Worm (Caenorhabditis elegans): Measurements from ENCODE around the gene clec-257.

clec-257 gene

DNA sequence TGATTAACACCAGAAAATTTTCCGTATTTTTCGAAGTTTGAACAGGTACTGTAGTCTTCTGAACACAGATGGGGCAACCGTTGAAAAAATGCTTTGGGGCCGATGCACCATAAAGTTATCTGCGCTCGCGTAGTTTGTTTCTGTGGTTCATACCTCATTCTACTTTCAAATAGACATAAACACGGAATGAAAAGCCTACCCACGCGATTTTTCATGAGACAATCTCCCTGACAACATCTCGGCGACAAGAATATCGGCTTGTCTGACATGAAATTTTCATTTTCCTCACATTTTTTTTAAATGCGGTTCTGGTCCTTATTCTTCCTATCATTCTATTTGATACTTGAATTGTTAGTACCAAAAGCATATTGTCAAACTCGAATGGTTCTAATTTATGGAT lies at the start of gene clec-257:
TSS of gene clec-257 (plus strand) at position 301 of the 400 bp plus-strand sequence.
- TF ChIP-seq him-1 (tag; optimal IDR thresholded peaks at IDR 0.05) (no peak), dao-5 (tag; optimal IDR thresholded peaks at IDR 0.05) (no peak), W03F9.2 (tag; optimal IDR thresholded peaks at IDR 0.05) (no peak)

DNA sequence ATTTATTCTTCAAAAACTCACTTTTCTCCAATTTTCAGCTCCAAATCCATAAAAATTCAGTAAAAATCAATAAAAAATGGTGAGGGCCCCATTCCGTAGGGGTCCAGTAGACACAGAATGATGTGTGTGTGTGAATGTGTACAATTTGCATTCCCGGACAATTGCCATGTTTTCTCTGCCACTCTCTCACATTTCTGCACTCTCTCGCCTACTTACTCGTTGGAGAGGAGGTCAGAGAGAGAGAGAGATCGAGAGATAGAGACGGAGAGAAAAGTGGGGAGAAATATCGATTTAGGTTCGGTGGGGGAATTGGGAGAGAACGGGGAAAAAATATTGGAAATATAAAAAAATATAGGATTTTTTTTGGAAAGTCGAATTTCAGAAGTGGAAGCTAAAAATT lies 49.3 kb upstream of the clec-257 start:
- TF ChIP-seq W03F9.2 (tag; optimal IDR thresholded peaks at IDR 0.05), result peak; percentile 58
- TF ChIP-seq him-1 (tag; optimal IDR thresholded peaks at IDR 0.05), result no peak

DNA sequence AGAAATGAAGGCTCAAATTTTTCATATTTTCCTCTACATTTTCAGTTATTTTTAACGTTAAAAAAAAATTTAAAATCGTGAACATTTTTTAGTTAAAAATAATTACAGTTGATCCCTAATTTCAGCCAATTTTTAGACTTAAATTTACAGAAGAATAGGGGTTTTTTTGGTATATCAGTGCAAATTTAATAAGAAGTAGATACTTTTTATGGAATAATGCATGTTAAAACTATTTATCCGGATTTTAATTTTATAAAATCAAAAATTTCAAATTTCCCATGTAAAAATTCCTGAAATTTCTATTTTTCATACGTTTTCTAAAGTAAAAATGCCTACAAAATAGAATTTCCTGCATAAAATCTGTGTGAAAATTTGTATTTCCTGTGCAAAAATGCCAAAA lies 48.8 kb upstream of the clec-257 start:
- TF ChIP-seq him-1 (tag; optimal IDR thresholded peaks at IDR 0.05), result no peak
- TF ChIP-seq dao-5 (tag; optimal IDR thresholded peaks at IDR 0.05), result no peak
- TF ChIP-seq W03F9.2 (tag; optimal IDR thresholded peaks at IDR 0.05), result no peak

ce11 chrV:18725858-18726257 lies 47.0 kb upstream of the clec-257 start:
- TF ChIP-seq W03F9.2 (tag; optimal IDR thresholded peaks at IDR 0.05) (no peak), dao-5 (tag; optimal IDR thresholded peaks at IDR 0.05) (no peak), him-1 (tag; optimal IDR thresholded peaks at IDR 0.05) (no peak)

DNA sequence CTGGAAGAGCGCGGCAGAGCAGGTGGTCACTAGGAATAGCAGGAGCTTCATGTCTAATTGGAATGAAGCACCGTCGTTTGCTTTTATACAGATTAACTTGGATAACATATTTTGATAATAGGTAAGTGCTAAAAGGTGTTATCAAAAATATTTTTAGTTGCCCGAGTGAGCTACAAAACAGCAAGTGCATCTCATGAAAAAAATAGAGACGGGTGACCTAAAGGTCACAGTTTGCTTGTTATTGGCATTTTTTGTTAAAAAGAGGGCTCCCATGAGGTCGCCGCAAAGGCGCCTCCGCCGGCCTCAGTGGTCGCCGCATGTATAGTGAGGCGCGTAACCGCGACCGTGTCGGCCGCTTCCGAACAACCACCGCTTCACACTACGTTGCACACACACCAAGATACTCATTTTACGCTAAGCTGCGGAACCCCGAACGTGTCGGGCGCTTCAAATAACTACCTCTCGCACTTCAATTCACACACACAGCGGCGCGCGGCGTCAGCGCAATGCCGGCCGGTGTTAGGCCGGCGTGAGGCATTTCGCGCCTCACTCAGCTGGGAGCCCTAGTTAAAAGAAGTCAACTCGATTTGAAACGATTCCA lies 43.4 kb upstream of the clec-257 start, which contains the start of gene asp-19:
TSS of gene asp-19 (minus strand) at position 51 of the 601 bp plus-strand sequence.
- TF ChIP-seq him-1 (tag; optimal IDR thresholded peaks at IDR 0.05) (no peak), dao-5 (tag; optimal IDR thresholded peaks at IDR 0.05) (no peak), W03F9.2 (tag; optimal IDR thresholded peaks at IDR 0.05) (no peak)

DNA sequence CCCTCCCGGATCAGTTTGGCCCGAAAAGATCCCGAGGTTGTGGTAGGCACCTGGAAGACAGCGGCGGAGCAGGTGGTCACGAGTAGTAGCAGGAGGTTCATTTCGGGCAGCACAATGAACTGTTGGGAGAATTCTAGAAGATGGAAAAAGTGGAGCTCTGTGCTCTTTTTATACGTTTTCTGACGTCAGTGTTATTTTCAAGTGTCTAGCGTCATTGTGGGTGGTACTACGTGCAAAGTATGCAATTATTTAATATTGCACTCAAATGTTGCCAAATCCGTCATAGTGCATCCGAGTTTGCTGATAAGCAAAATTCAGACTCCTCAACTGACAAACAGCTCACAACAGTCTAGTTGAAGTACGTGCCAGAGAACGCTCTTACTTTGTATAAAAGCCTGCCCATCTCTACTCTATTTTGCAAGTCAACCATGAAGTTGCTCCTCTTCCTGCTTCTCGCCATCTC lies 41.3 kb upstream of the clec-257 start, which contains the start of the genes asp-18 and scl-19:
TSS of gene asp-18 (minus strand) at position 101 of the 463 bp plus-strand sequence.
TSS of gene scl-19 (plus strand) at position 413 of the 463 bp plus-strand sequence.
- TF ChIP-seq W03F9.2 (tag; optimal IDR thresholded peaks at IDR 0.05) (no peak), him-1 (tag; optimal IDR thresholded peaks at IDR 0.05) (no peak), dao-5 (tag; optimal IDR thresholded peaks at IDR 0.05) (no peak)

DNA sequence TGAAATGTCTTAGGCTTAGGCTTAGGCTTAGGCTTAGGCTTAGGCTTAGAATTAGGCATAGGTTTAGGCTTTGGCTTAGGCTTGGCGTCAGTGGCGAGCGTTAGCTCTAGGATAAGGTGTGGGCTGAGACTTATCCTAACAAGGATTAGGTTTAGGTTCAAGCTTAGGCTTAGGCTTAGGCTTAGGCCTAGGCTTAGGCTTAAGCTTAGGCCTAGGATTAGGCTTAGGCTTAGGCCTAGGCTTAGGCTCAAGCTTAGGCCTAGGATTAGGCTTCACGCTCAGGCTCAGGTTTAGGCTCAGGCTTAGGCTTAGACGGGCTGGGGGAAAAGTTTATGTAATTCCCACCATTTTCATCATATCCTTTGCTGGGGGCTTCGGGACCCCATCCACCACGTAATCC lies 38.9 kb upstream of the clec-257 start:
- TF ChIP-seq him-1 (tag; optimal IDR thresholded peaks at IDR 0.05) (no peak), W03F9.2 (tag; optimal IDR thresholded peaks at IDR 0.05) (no peak), dao-5 (tag; optimal IDR thresholded peaks at IDR 0.05) (no peak)

- TF ChIP-seq dao-5 (tag; optimal IDR thresholded peaks at IDR 0.05) (no peak), him-1 (tag; optimal IDR thresholded peaks at IDR 0.05) (no peak), W03F9.2 (tag; optimal IDR thresholded peaks at IDR 0.05) (no peak)
Observed at ce11 chrV:18734381-18734780, 38.5 kb upstream of the clec-257 start, which contains the start of gene scl-20. TSS of gene scl-20 (minus strand) at chrV:18734481.

ce11 chrV:18737646-18738045 lies 35.2 kb upstream of the clec-257 start:
- no peak for TF ChIP-seq him-1 (tag; optimal IDR thresholded peaks at IDR 0.05)
- no peak for TF ChIP-seq W03F9.2 (tag; optimal IDR thresholded peaks at IDR 0.05)
- TF ChIP-seq dao-5 (tag; optimal IDR thresholded peaks at IDR 0.05), result no peak

DNA sequence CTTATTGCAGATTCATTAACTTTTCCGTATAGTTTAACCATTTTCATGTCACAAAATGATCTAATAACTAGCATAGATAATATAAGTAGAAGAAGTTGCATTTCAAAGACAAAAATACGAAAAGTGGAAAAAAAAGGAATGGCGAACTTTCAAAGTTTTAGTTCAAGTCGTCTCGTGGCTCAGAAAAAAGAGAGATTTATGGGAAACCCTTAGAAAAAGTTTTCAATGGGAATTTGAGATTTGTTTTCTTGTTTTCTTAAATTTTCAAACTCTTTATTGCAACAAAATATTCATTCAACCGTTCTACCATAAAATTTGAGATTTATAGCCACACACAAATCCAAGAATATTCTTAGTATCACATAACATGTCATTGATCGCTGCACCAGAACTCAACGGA lies 30.8 kb upstream of the clec-257 start, which contains the start of gene clec-250:
TSS of gene clec-250 (minus strand) at position 101 of the 400 bp plus-strand sequence.
- TF ChIP-seq him-1 (tag; optimal IDR thresholded peaks at IDR 0.05), result no peak

ce11 chrV:18746937-18747660 lies 25.8 kb upstream of the clec-257 start, which contains the start of gene clec-251:
TSS of gene clec-251 (minus strand) at chrV:18746987.
- TF ChIP-seq W03F9.2 (tag; optimal IDR thresholded peaks at IDR 0.05), result no peak
- no peak for TF ChIP-seq him-1 (tag; optimal IDR thresholded peaks at IDR 0.05)
- no peak for TF ChIP-seq dao-5 (tag; optimal IDR thresholded peaks at IDR 0.05)

ce11 chrV:18748726-18749125 lies 24.1 kb upstream of the clec-257 start, which contains the start of gene clec-252:
TSS of gene clec-252 (minus strand) at chrV:18748826.
- TF ChIP-seq him-1 (tag; optimal IDR thresholded peaks at IDR 0.05) (no peak), dao-5 (tag; optimal IDR thresholded peaks at IDR 0.05) (no peak), W03F9.2 (tag; optimal IDR thresholded peaks at IDR 0.05) (no peak)

DNA sequence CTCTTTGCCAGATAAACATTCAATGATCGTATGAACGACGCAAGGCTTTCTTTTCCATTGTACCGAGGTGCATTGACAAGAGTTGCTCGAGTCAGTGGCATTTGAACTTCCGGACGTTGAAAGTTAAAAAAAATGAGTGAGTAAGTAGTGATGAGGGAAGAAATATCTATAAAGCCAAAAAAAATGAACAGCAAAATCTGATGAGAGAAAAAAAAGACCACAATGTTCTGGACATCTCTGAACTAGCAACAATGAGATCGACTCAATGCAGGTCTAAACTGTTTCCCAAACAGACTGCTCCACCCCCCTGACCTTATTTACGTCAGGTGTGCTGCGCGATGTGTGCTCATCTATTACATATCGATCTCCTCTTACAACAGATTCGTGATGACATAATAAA lies 22.4 kb upstream of the clec-257 start, which contains the start of the genes F11D11.21 and F11D11.12:
TSS of gene F11D11.21 (minus strand) at position 101 of the 400 bp plus-strand sequence.
TSS of gene F11D11.12 (minus strand) at position 238 of the 400 bp plus-strand sequence.
- TF ChIP-seq him-1 (tag; optimal IDR thresholded peaks at IDR 0.05) (no peak), dao-5 (tag; optimal IDR thresholded peaks at IDR 0.05) (no peak), W03F9.2 (tag; optimal IDR thresholded peaks at IDR 0.05) (no peak)

DNA sequence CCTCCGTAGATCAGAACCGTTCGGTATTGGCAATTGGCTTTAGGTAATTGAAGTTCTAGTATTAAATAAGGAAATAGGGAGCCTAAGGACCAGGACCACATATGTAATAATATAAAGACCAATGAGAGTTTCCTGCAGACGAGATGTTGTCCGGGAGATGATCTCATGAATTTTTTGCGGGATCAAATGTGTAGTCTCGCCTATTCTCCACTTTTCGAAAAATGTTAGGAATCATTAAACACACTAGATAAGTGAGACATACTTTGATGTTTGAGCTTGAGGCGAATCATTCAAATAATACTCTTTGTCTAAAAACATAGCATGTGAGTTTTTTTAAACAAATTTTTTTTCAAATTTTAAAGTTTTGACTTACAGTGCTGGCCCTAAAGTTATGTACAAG lies 19.8 kb upstream of the clec-257 start, which contains the start of gene F11D11.6:
TSS of gene F11D11.6 (minus strand) at position 101 of the 400 bp plus-strand sequence.
- TF ChIP-seq him-1 (tag; optimal IDR thresholded peaks at IDR 0.05) (no peak), W03F9.2 (tag; optimal IDR thresholded peaks at IDR 0.05) (no peak), dao-5 (tag; optimal IDR thresholded peaks at IDR 0.05) (no peak)
